Fruit fly (Drosophila melanogaster) whole organism, embryonic: ENCODE results near the gene Ubc7.

Source experiments
- Aef1 ChIP-seq: fragments of 200-800 bp; sonication (Bioruptor generic); IDR thresholded peaks from 3 replicates; pipeline ENCODE4 v1.3.6; 2022; ENCODE audit warnings: missing biosample characterization, missing genetic modification characterization
- Atf6 ChIP-seq: fragments of 200-800 bp; sonication (Bioruptor generic); IDR thresholded peaks from 2 replicates; pipeline ENCODE4 v1.3.6; 2022; ENCODE audit warnings: missing biosample characterization, missing genetic modification characterization
- BtbVII ChIP-seq: fragments of 200-800 bp; sonication (Bioruptor generic); optimal IDR thresholded peaks from 3 replicates; lab custom pipeline; 2017; ENCODE audit warnings: missing biosample characterization, mild to moderate bottlenecking, missing genetic modification characterization
- C15 ChIP-seq: fragments of 200-800 bp; sonication (Bioruptor generic); IDR thresholded peaks from 3 replicates; pipeline ENCODE4 v1.3.6; 2022; ENCODE audit warnings: missing biosample characterization, missing genetic modification characterization
- CG10979 ChIP-seq: fragments of 200-800 bp; sonication (Bioruptor generic); optimal IDR thresholded peaks from 2 replicates; lab custom pipeline; 2018; ENCODE audit warnings: missing biosample characterization, mild to moderate bottlenecking, missing genetic modification characterization, moderate library complexity
- CG11504 ChIP-seq: fragments of 200-800 bp; sonication (Bioruptor generic); optimal IDR thresholded peaks from 3 replicates; lab custom pipeline; 2019; ENCODE audit warnings: missing biosample characterization, mild to moderate bottlenecking, missing genetic modification characterization, moderate library complexity
- CG12219 ChIP-seq: fragments of 200-800 bp; sonication (Bioruptor generic); optimal IDR thresholded peaks from 3 replicates; lab custom pipeline; 2018; ENCODE audit warnings: missing biosample characterization, mild to moderate bottlenecking, missing genetic modification characterization
- CG15269 ChIP-seq: fragments of 200-800 bp; sonication (Bioruptor generic); optimal IDR thresholded peaks from 2 replicates; lab custom pipeline; 2018; ENCODE audit warnings: missing biosample characterization, mild to moderate bottlenecking, missing genetic modification characterization, moderate library complexity
- CG1792 ChIP-seq: fragments of 200-800 bp; sonication (Bioruptor generic); optimal IDR thresholded peaks from 2 replicates; lab custom pipeline; 2016; ENCODE audit warnings: missing biosample characterization, missing genetic modification characterization
- CG1832 ChIP-seq: fragments of 200-800 bp; sonication (Bioruptor generic); optimal IDR thresholded peaks from 2 replicates; lab custom pipeline; 2017; ENCODE audit warnings: missing biosample characterization, mild to moderate bottlenecking, missing genetic modification characterization, inconsistent platforms
- CG31388 ChIP-seq: fragments of 200-800 bp; sonication (Bioruptor generic); optimal IDR thresholded peaks from 2 replicates; lab custom pipeline; 2016; ENCODE audit warnings: missing biosample characterization, missing genetic modification characterization
- CG3407 ChIP-seq: fragments of 200-800 bp; sonication (Bioruptor generic); optimal IDR thresholded peaks from 2 replicates; lab custom pipeline; 2018; ENCODE audit warnings: missing biosample characterization, mild to moderate bottlenecking, missing genetic modification characterization
- CG34422 ChIP-seq: fragments of 200-800 bp; sonication (Bioruptor generic); IDR thresholded peaks from 3 replicates; pipeline ENCODE4 v1.3.6; 2022; ENCODE audit warnings: missing biosample characterization, missing genetic modification characterization
- CG3838 ChIP-seq: fragments of 200-800 bp; sonication (Bioruptor generic); optimal IDR thresholded peaks from 3 replicates; lab custom pipeline; 2016; ENCODE audit warnings: missing biosample characterization, missing genetic modification characterization
- CG3847 ChIP-seq: fragments of 200-800 bp; sonication (Bioruptor generic); IDR thresholded peaks from 2 replicates; pipeline ENCODE4 v1.3.6; 2022; ENCODE audit warnings: missing biosample characterization, missing genetic modification characterization
- CG4282 ChIP-seq: fragments of 200-800 bp; sonication (Bioruptor generic); optimal IDR thresholded peaks from 2 replicates; lab custom pipeline; 2016; ENCODE audit warnings: missing biosample characterization, missing genetic modification characterization
- CG6813 ChIP-seq: fragments of 200-800 bp; sonication (Bioruptor generic); optimal IDR thresholded peaks from 2 replicates; lab custom pipeline; 2017; ENCODE audit warnings: missing biosample characterization, missing genetic modification characterization, mild to moderate bottlenecking, moderate library complexity, missing genetic modification reagents
- CG7357 ChIP-seq: fragments of 200-800 bp; sonication (Bioruptor generic); IDR thresholded peaks from 3 replicates; pipeline ENCODE4 v1.3.6; 2022; ENCODE audit warnings: missing biosample characterization, missing genetic modification characterization
- CG7839 ChIP-seq: fragments of 200-800 bp; sonication (Bioruptor generic); optimal IDR thresholded peaks from 3 replicates; lab custom pipeline; 2018; ENCODE audit warnings: missing biosample characterization, mild to moderate bottlenecking, missing genetic modification characterization, moderate library complexity
- CG9727 ChIP-seq: fragments of 200-800 bp; sonication (Bioruptor generic); optimal IDR thresholded peaks from 3 replicates; lab custom pipeline; 2017; ENCODE audit warnings: missing biosample characterization, mild to moderate bottlenecking, missing genetic modification characterization
- CG9797 ChIP-seq: fragments of 200-800 bp; sonication (Bioruptor generic); optimal IDR thresholded peaks from 3 replicates; lab custom pipeline; 2018; ENCODE audit warnings: missing biosample characterization, mild to moderate bottlenecking, missing genetic modification characterization
- CHES-1-like ChIP-seq: fragments of 200-800 bp; sonication (Bioruptor generic); optimal IDR thresholded peaks from 2 replicates; lab custom pipeline; 2016; ENCODE audit warnings: missing biosample characterization, missing genetic modification characterization
- Doc2 ChIP-seq: fragments of 200-800 bp; sonication (Bioruptor generic); IDR thresholded peaks from 2 replicates; pipeline ENCODE4 v1.3.6; 2022; ENCODE audit warnings: missing biosample characterization, missing genetic modification characterization
- Drgx ChIP-seq: fragments of 200-800 bp; sonication (Bioruptor generic); IDR thresholded peaks from 2 replicates; pipeline ENCODE4 v1.3.6; 2022; ENCODE audit warnings: missing biosample characterization, missing genetic modification characterization
- E2f1 ChIP-seq: fragments of 200-800 bp; sonication (Bioruptor generic); IDR thresholded peaks from 2 replicates; pipeline ENCODE4 v1.3.6; 2022; ENCODE audit warnings: missing biosample characterization, missing genetic modification characterization
- H15 ChIP-seq: fragments of 200-800 bp; sonication (Bioruptor generic); IDR thresholded peaks from 3 replicates; pipeline ENCODE4 v1.3.6; 2022; ENCODE audit warnings: missing biosample characterization, missing genetic modification characterization
- H2.0 ChIP-seq: fragments of 200-800 bp; sonication (Bioruptor generic); IDR thresholded peaks from 2 replicates; pipeline ENCODE4 v1.3.6; 2022; ENCODE audit warnings: missing biosample characterization, missing genetic modification characterization
- HmgD ChIP-seq: fragments of 200-800 bp; sonication (Bioruptor generic); optimal IDR thresholded peaks from 3 replicates; lab custom pipeline; 2016; ENCODE audit warnings: missing biosample characterization, missing genetic modification characterization
- Hmr ChIP-seq: fragments of 200-800 bp; sonication (Bioruptor generic); optimal IDR thresholded peaks from 3 replicates; lab custom pipeline; 2017; ENCODE audit warnings: mild to moderate bottlenecking, missing biosample characterization, missing genetic modification reagents, missing genetic modification characterization
- Hmx ChIP-seq: fragments of 200-800 bp; sonication (Bioruptor generic); optimal IDR thresholded peaks from 2 replicates; lab custom pipeline; 2016; ENCODE audit warnings: missing biosample characterization, missing genetic modification characterization
- Lhr ChIP-seq: fragments of 200-800 bp; sonication (Bioruptor generic); optimal IDR thresholded peaks from 3 replicates; lab custom pipeline; 2017; ENCODE audit warnings: mild to moderate bottlenecking, missing biosample characterization, missing genetic modification reagents, missing genetic modification characterization
- MTF-1 ChIP-seq: fragments of 200-800 bp; sonication (Bioruptor generic); optimal IDR thresholded peaks from 2 replicates; lab custom pipeline; 2018; ENCODE audit warnings: missing biosample characterization, mild to moderate bottlenecking, missing genetic modification characterization, borderline replicate concordance
- NK7.1 ChIP-seq: fragments of 200-800 bp; sonication (Bioruptor generic); optimal IDR thresholded peaks from 3 replicates; lab custom pipeline; 2016; ENCODE audit warnings: missing biosample characterization, missing genetic modification characterization
- Optix ChIP-seq: fragments of 200-800 bp; sonication (Bioruptor generic); IDR thresholded peaks from 3 replicates; pipeline ENCODE4 v1.3.6; 2022; ENCODE audit warnings: missing biosample characterization, missing genetic modification characterization
- Ptx1 ChIP-seq: fragments of 200-800 bp; sonication (Bioruptor generic); IDR thresholded peaks from 2 replicates; pipeline ENCODE4 v1.3.6; 2022; ENCODE audit warnings: missing biosample characterization, missing genetic modification characterization
- Usf ChIP-seq: fragments of 200-800 bp; sonication (Bioruptor generic); optimal IDR thresholded peaks from 2 replicates; lab custom pipeline; 2017; ENCODE audit warnings: missing genotype, missing biosample characterization, missing genetic modification characterization
- Vsx1 ChIP-seq: fragments of 200-800 bp; sonication (Bioruptor generic); optimal IDR thresholded peaks from 2 replicates; lab custom pipeline; 2017; ENCODE audit warnings: missing biosample characterization, mild to moderate bottlenecking, missing genetic modification characterization, missing genetic modification reagents
- chm ChIP-seq: fragments of 200-800 bp; sonication (Bioruptor generic); IDR thresholded peaks from 2 replicates; pipeline ENCODE4 v1.3.6; 2022; ENCODE audit warnings: missing biosample characterization, missing genetic modification characterization
- cwo ChIP-seq: fragments of 200-800 bp; sonication (Bioruptor generic); optimal IDR thresholded peaks from 3 replicates; lab custom pipeline; 2017; ENCODE audit warnings: missing biosample characterization, missing genetic modification characterization, mild to moderate bottlenecking, moderate library complexity, missing genetic modification reagents
- ewg ChIP-seq: fragments of 200-800 bp; sonication (Bioruptor generic); optimal IDR thresholded peaks from 3 replicates; lab custom pipeline; 2017; ENCODE audit warnings: mild to moderate bottlenecking, missing biosample characterization, missing genetic modification reagents, missing genetic modification characterization
- fu2 ChIP-seq: fragments of 200-800 bp; sonication (Bioruptor generic); optimal IDR thresholded peaks from 2 replicates; lab custom pipeline; 2016; ENCODE audit warnings: missing biosample characterization, missing genetic modification characterization
- gro ChIP-seq: fragments of 200-800 bp; sonication (Bioruptor generic); optimal IDR thresholded peaks from 2 replicates; lab custom pipeline; 2016; ENCODE audit warnings: missing biosample characterization, missing genetic modification characterization
- jing ChIP-seq: fragments of 200-800 bp; sonication (Bioruptor generic); optimal IDR thresholded peaks from 2 replicates; lab custom pipeline; 2018; ENCODE audit warnings: missing biosample characterization, mild to moderate bottlenecking, missing genetic modification characterization
- ken ChIP-seq: fragments of 200-800 bp; sonication (Bioruptor generic); IDR thresholded peaks from 3 replicates; pipeline ENCODE4 v1.3.6; 2022; ENCODE audit warnings: missing biosample characterization, missing genetic modification characterization
- kni ChIP-seq: fragments of 200-800 bp; sonication (Bioruptor generic); optimal IDR thresholded peaks from 3 replicates; lab custom pipeline; 2017; ENCODE audit warnings: mild to moderate bottlenecking, missing biosample characterization, missing genetic modification reagents, missing genetic modification characterization
- pzg ChIP-seq: fragments of 200-800 bp; sonication (Bioruptor generic); optimal IDR thresholded peaks from 3 replicates; lab custom pipeline; 2018; ENCODE audit warnings: missing biosample characterization, mild to moderate bottlenecking, missing genetic modification characterization, moderate library complexity
- shn ChIP-seq: fragments of 200-800 bp; sonication (Bioruptor generic); optimal IDR thresholded peaks from 3 replicates; lab custom pipeline; 2016; ENCODE audit warnings: missing biosample characterization, missing genetic modification characterization
- stc ChIP-seq: fragments of 200-800 bp; sonication (Bioruptor generic); IDR thresholded peaks from 2 replicates; pipeline ENCODE4 v1.3.6; 2022; ENCODE audit warnings: missing biosample characterization, missing genetic modification characterization
- tin ChIP-seq: fragments of 200-800 bp; sonication (Bioruptor generic); optimal IDR thresholded peaks from 3 replicates; lab custom pipeline; 2016; ENCODE audit warnings: missing biosample characterization, missing genetic modification characterization
- ttk ChIP-seq: fragments of 200-800 bp; sonication (Bioruptor generic); IDR thresholded peaks from 2 replicates; pipeline ENCODE4 v2.1.2; 2022; ENCODE audit warnings: missing biosample characterization, missing genetic modification characterization
- wek ChIP-seq: fragments of 200-800 bp; sonication (Bioruptor generic); optimal IDR thresholded peaks from 3 replicates; lab custom pipeline; 2018; ENCODE audit warnings: missing biosample characterization, mild to moderate bottlenecking, missing genetic modification characterization, moderate library complexity

Ubc7 gene

dm6 chrX:16644535-16645131 lies 51.2 kb downstream of the Ubc7 start (continued):
- TF ChIP-seq Optix (no peak; the same call in 2 of the 3 replicates), C15 (no peak), Ptx1 (no peak), CG1832 (GFP tag; lab: Kevin White, UChicago) (no peak), tin (no peak), Doc2 (GFP tag; lab: Robert Waterston, UW) (no peak), BtbVII (no peak), CG31388 (GFP tag; lab: Kevin White, UChicago) (no peak), Vsx1 (peak; percentile 61), Usf (no peak), shn (GFP tag; lab: Kevin White, UChicago) (no peak), ewg (GFP tag; lab: Kevin White, UChicago) (peak; percentile 45), HmgD (GFP tag; lab: Kevin White, UChicago) (no peak), CG6813 (peak; percentile 83), CG7839 (tag; lab: Kevin White, UChicago) (no peak), kni (GFP tag; lab: Kevin White, UChicago) (peak; percentile 52), CG7357 (GFP tag; lab: Robert Waterston, UW) (no peak), Hmr (GFP tag; lab: Kevin White, UChicago) (peak; percentile 19), CG15269 (tag; lab: Kevin White, UChicago) (no peak), CG34422 (GFP tag; lab: Robert Waterston, UW) (0 out of 3 replicates have a peak, but pooled peaks have one; percentile 14), H2.0 (GFP tag; lab: Robert Waterston, UW) (no peak), CG9797 (GFP tag; lab: Kevin White, UChicago) (no peak), stc (peak; percentile 22; the same call in 1 of the 2 replicates), CG11504 (tag; lab: Kevin White, UChicago) (peak; percentile 61), E2f1 (GFP tag; lab: Robert Waterston, UW) (no peak), CG4282 (GFP tag; lab: Kevin White, UChicago) (no peak), Lhr (GFP tag; lab: Kevin White, UChicago) (peak; percentile 31), CG1792 (GFP tag; lab: Kevin White, UChicago) (no peak), CG12219 (peak; percentile 55), jing (GFP tag; lab: Kevin White, UChicago) (no peak), CHES-1-like (GFP tag; lab: Kevin White, UChicago) (no peak), MTF-1 (GFP tag; lab: Kevin White, UChicago) (peak; percentile 54), ken (no peak), Atf6 (peak; percentile 37; the same call in 1 of the 2 replicates), Drgx (no peak), wek (GFP tag; lab: Kevin White, UChicago) (peak; percentile 78), Hmx (GFP tag; lab: Kevin White, UChicago) (no peak), cwo (GFP tag; lab: Kevin White, UChicago) (peak; percentile 7), Aef1 (no peak), CG3838 (peak; percentile 53), gro (GFP tag; lab: Kevin White, UChicago) (no peak), CG10979 (tag; lab: Kevin White, UChicago) (peak; percentile 40), chm (peak; percentile 80), CG9727 (GFP tag; lab: Kevin White, UChicago) (peak; percentile 74), fu2 (GFP tag; lab: Kevin White, UChicago) (no peak), ttk (GFP tag; lab: Robert Waterston, UW) (no peak), NK7.1 (GFP tag; lab: Kevin White, UChicago) (no peak), CG3847 (no peak), H15 (GFP tag; lab: Robert Waterston, UW) (no peak), pzg (no peak), CG3407 (GFP tag; lab: Kevin White, UChicago) (peak; percentile 76)
